Worm (Caenorhabditis elegans) whole organism, L1 larva: ENCODE results near the gene srbc-2.
"Not testable (repeated sequence)": the region's sequence is repeated elsewhere in the genome, so short reads cannot be mapped to it uniquely, and the experiment has no call there.

Experiments
- C16A3.4 ChIP-seq: fragments of 150-350 bp; optimal IDR thresholded peaks from 2 replicates; lab custom pipeline; 2014; ENCODE audit warnings: missing biosample characterization, missing genetic modification characterization
- C34B4.2 ChIP-seq: sonication (generic microtip); optimal IDR thresholded peaks from 2 replicates; lab custom pipeline; 2017; ENCODE audit warnings: mild to moderate bottlenecking, missing genetic modification characterization, missing compliant biosample characterization
- F16B12.6 ChIP-seq: fragments of 150-350 bp; optimal IDR thresholded peaks from 2 replicates; lab custom pipeline; 2014; ENCODE audit warnings: missing biosample characterization, missing genetic modification characterization
- alr-1 ChIP-seq: fragments of 200-800 bp; sonication (Bioruptor generic); optimal IDR thresholded peaks from 2 replicates; lab custom pipeline; 2018; ENCODE audit warnings: borderline replicate concordance, mild to moderate bottlenecking, missing genetic modification characterization, missing compliant biosample characterization
- aly-2 ChIP-seq: fragments of 150-350 bp; optimal IDR thresholded peaks from 2 replicates; lab custom pipeline; 2014; ENCODE audit warnings: missing biosample characterization, missing genetic modification characterization
- ceh-8 ChIP-seq: fragments of 200-800 bp; sonication (Bioruptor generic); optimal IDR thresholded peaks from 2 replicates; lab custom pipeline; 2018; ENCODE audit warnings: mild to moderate bottlenecking, missing genetic modification characterization, moderate library complexity, missing compliant biosample characterization
- ceh-82 ChIP-seq, 3 experiments: fragments of 150-350 bp in 1 of 3; sonication (generic microtip) in 2 of 3; optimal IDR thresholded peaks; 2 replicates each; lab custom pipeline; 2014 to 2017; ENCODE audit warnings: missing biosample characterization in 3 of 3, missing genetic modification characterization in 3 of 3
- ces-1 ChIP-seq: fragments of 150-350 bp; optimal IDR thresholded peaks from 2 replicates; lab custom pipeline; 2014; ENCODE audit warnings: missing biosample characterization, missing genetic modification reagents, missing genetic modification characterization
- efl-1 ChIP-seq, 4 experiments: fragments of 150-350 bp; optimal IDR thresholded peaks in 3 of 4; peaks in 1 of 4; 1 replicate in 1 of 4; 2 replicates in 3 of 4; lab custom pipeline; 2014; ENCODE audit warnings: missing biosample characterization in 2 of 4, missing genetic modification characterization in 2 of 4, missing genetic modification reagents in 2 of 4
- efl-3 ChIP-seq: fragments of 200-800 bp; sonication (Bioruptor generic); optimal IDR thresholded peaks from 2 replicates; lab custom pipeline; 2018; ENCODE audit warnings: mild to moderate bottlenecking, missing genetic modification characterization, missing compliant biosample characterization
- elt-3 ChIP-seq, 6 experiments: fragments of 150-350 bp in 1 of 6; sonication (generic microtip); optimal IDR thresholded peaks; 2 replicates each; lab custom pipeline; 2017 to 2018; ENCODE audit warnings: missing biosample characterization in 6 of 6, missing genetic modification characterization in 6 of 6, inconsistent platforms in 1 of 6
- fkh-10 ChIP-seq: sonication (generic microtip); optimal IDR thresholded peaks from 2 replicates; lab custom pipeline; 2017; ENCODE audit warnings: missing biosample characterization, missing genetic modification reagents, missing genetic modification characterization
- fkh-8 ChIP-seq: sonication (generic microtip); optimal IDR thresholded peaks from 2 replicates; lab custom pipeline; 2016; ENCODE audit warnings: mild to moderate bottlenecking, missing genetic modification characterization, missing compliant biosample characterization
- fos-1 ChIP-seq: fragments of 150-350 bp; optimal IDR thresholded peaks from 2 replicates; lab custom pipeline; 2014; ENCODE audit warnings: missing biosample characterization, missing genetic modification characterization
- isw-1 ChIP-seq: fragments of 200-800 bp; sonication (Bioruptor generic); IDR thresholded peaks from 2 replicates; pipeline ENCODE4 v1.3.6; 2022; ENCODE audit warnings: missing genetic modification characterization, missing compliant biosample characterization
- lin-14 ChIP-seq: fragments of 200-800 bp; sonication (Bioruptor generic); optimal IDR thresholded peaks from 2 replicates; lab custom pipeline; 2018; ENCODE audit warnings: mild to moderate bottlenecking, missing genetic modification characterization, moderate library complexity, missing compliant biosample characterization
- lin-35 ChIP-seq, 2 experiments: fragments of 150-350 bp; optimal IDR thresholded peaks; 2 replicates each; lab custom pipeline; 2014; ENCODE audit warnings: missing biosample characterization in 2 of 2, missing genetic modification characterization in 2 of 2, missing genetic modification reagents in 2 of 2
- lir-3 ChIP-seq: sonication (generic microtip); optimal IDR thresholded peaks from 2 replicates; lab custom pipeline; 2016; ENCODE audit warnings: mild to moderate bottlenecking, missing genetic modification characterization, moderate library complexity, missing compliant biosample characterization; ENCODE audit not compliant: poor library complexity
- lsy-2 ChIP-seq, 2 experiments: fragments of 150-350 bp; optimal IDR thresholded peaks; 2 replicates each; lab custom pipeline; 2014; ENCODE audit warnings: missing biosample characterization in 2 of 2, missing genetic modification characterization in 2 of 2
- mab-9 ChIP-seq: fragments of 200-800 bp; sonication (Bioruptor generic); IDR thresholded peaks from 2 replicates; pipeline ENCODE4 v1.3.6; 2022; ENCODE audit warnings: missing genetic modification reagents, missing genetic modification characterization, missing compliant biosample characterization
- mdl-1 ChIP-seq, 2 experiments: fragments of 150-350 bp; optimal IDR thresholded peaks; 2 replicates each; lab custom pipeline; 2014 to 2017; ENCODE audit warnings: missing biosample characterization in 2 of 2, missing genetic modification characterization in 2 of 2, inconsistent platforms in 1 of 2
- mef-2 ChIP-seq: fragments of 150-350 bp; optimal IDR thresholded peaks from 2 replicates; lab custom pipeline; 2014; ENCODE audit warnings: missing biosample characterization, missing genetic modification characterization
- nhr-11 ChIP-seq: fragments of 150-350 bp; optimal IDR thresholded peaks from 2 replicates; lab custom pipeline; 2014; ENCODE audit warnings: missing biosample characterization, missing genetic modification characterization
- nhr-12 ChIP-seq: sonication (generic microtip); optimal IDR thresholded peaks from 2 replicates; lab custom pipeline; 2017; ENCODE audit warnings: missing biosample characterization, missing genetic modification characterization
- nhr-19 ChIP-seq: fragments of 200-800 bp; sonication (Bioruptor generic); conservative IDR thresholded peaks from 2 replicates; pipeline ENCODE4 v1.3.6; 2022; ENCODE audit warnings: missing genetic modification characterization, missing compliant biosample characterization
- nhr-20 ChIP-seq: sonication (generic microtip); optimal IDR thresholded peaks from 2 replicates; lab custom pipeline; 2016; ENCODE audit warnings: mild to moderate bottlenecking, missing genetic modification characterization, missing compliant biosample characterization
- nhr-47 ChIP-seq: sonication (generic microtip); optimal IDR thresholded peaks from 2 replicates; lab custom pipeline; 2016; ENCODE audit warnings: mild to moderate bottlenecking, missing genetic modification characterization, moderate library complexity, missing compliant biosample characterization
- nhr-84 ChIP-seq: sonication (generic microtip); optimal IDR thresholded peaks from 2 replicates; lab custom pipeline; 2017; ENCODE audit warnings: missing biosample characterization, missing genetic modification characterization
- nhr-85 ChIP-seq: sonication (generic microtip); peaks from one replicate; lab custom pipeline; 2016; ENCODE audit warnings: missing genetic modification characterization, inconsistent platforms, missing compliant biosample characterization
- pag-3 ChIP-seq: sonication (generic microtip); optimal IDR thresholded peaks from 2 replicates; lab custom pipeline; 2017; ENCODE audit warnings: missing genetic modification characterization, mild to moderate bottlenecking, missing compliant biosample characterization, antibody characterized with exemption, borderline replicate concordance; ENCODE audit not compliant: insufficient read depth
- pqm-1 ChIP-seq: sonication (generic microtip); optimal IDR thresholded peaks from 3 replicates; lab custom pipeline; 2017; ENCODE audit warnings: missing biosample characterization, missing genetic modification characterization
- snpc-4 ChIP-seq: fragments of 150-350 bp; optimal IDR thresholded peaks from 2 replicates; lab custom pipeline; 2014; ENCODE audit warnings: missing biosample characterization, missing genetic modification characterization
- snu-23 ChIP-seq: sonication (generic microtip); optimal IDR thresholded peaks from 2 replicates; lab custom pipeline; 2016; ENCODE audit warnings: missing genetic modification characterization, missing compliant biosample characterization
- swsn-7 ChIP-seq: sonication (generic microtip); optimal IDR thresholded peaks from 2 replicates; lab custom pipeline; 2016; ENCODE audit warnings: missing genetic modification characterization, missing compliant biosample characterization
- unc-98 ChIP-seq: fragments of 200-800 bp; sonication (Bioruptor generic); IDR thresholded peaks from 2 replicates; pipeline ENCODE4 v1.3.6; 2022; ENCODE audit warnings: missing genetic modification characterization, missing compliant biosample characterization
- vab-15 ChIP-seq: sonication (generic microtip); optimal IDR thresholded peaks from 2 replicates; lab custom pipeline; 2017; ENCODE audit warnings: missing genotype, mild to moderate bottlenecking, missing genetic modification characterization, missing compliant biosample characterization
- ztf-11 ChIP-seq, 2 experiments: sonication (generic microtip); optimal IDR thresholded peaks; 2 replicates each; lab custom pipeline; 2016 to 2017; ENCODE audit warnings: missing genetic modification characterization in 2 of 2, missing biosample characterization in 1 of 2, missing compliant biosample characterization in 1 of 2

The srbc-2 gene

DNA sequence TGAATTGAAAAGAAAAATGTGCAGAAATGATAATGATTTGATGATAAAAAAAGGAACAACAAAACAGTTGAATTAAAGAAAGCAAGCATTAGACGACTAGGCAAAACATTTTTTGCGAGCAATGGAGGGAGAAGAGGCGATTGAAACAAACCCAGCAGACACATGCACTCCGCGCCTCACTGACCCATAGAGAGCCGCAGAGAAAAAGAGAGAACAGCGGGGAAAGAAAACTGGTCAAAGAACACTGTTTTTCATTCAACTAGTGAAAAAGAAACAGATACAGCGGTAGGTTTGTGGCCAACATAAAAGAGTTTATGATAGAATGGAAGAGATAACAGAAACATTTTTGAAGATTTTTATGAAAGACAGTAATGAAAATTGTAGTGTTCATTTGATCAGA is 11.4 kb upstream of the srbc-2 start (continued):
- TF ChIP-seq lir-3 (tag; lab: Kevin White, UChicago): no peak
- TF ChIP-seq nhr-84 (tag; lab: Kevin White, UChicago): no peak
- no peak for TF ChIP-seq pag-3 (tag; lab: Kevin White, UChicago)
- no peak for TF ChIP-seq fkh-10

DNA sequence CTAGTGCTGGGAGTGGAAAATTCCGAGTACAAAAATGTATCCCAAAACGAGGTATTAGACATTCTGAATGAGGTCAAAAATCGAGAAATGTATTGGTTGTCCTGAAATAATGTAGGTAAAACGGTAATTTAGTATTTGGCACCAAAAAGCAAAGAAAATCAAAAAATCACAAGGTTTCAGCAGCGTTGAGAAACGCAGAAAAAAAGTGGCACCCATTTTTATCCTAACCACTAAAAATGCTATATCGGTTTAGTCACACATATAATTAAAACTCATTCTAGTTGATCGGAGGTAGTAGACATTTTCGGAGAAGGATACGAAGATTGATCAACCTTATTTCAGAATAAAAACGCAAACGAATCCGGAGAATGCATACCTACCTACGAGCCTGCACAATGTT is 4.2 kb downstream of the srbc-2 start, which contains the start of gene srx-121:
TSS of gene srx-121 (minus strand) at position 101 of the 400 bp plus-strand sequence.
- TF ChIP-seq swsn-7 (tag; lab: Kevin White, UChicago): no peak
- no peak for TF ChIP-seq snpc-4 (tag; lab: Kevin White, UChicago)
- TF ChIP-seq mdl-1 (tag; optimal IDR thresholded peaks at IDR 0.05; lab: Kevin White, UChicago): no peak
- TF ChIP-seq unc-98 (GFP tag; lab: Robert Waterston, UW): no peak
- no peak for TF ChIP-seq alr-1
- TF ChIP-seq nhr-19 (GFP tag; lab: Robert Waterston, UW): no peak
- no peak for TF ChIP-seq nhr-11 (tag; lab: Kevin White, UChicago)
- TF ChIP-seq ces-1 (GFP tag; lab: Kevin White, UChicago): no peak
- no peak for TF ChIP-seq mef-2 (tag; lab: Kevin White, UChicago)
- TF ChIP-seq fos-1 (tag; lab: Kevin White, UChicago): no peak
- no peak for TF ChIP-seq nhr-12
- TF ChIP-seq lin-14 (GFP tag; lab: Kevin White, UChicago): no peak
- TF ChIP-seq ztf-11 (tag; optimal IDR thresholded peaks at IDR 0.05; lab: Kevin White, UChicago): no peak
- TF ChIP-seq vab-15 (tag; lab: Kevin White, UChicago): no peak
- no peak for TF ChIP-seq C34B4.2 (tag; lab: Kevin White, UChicago)
- TF ChIP-seq F16B12.6: no peak

DNA sequence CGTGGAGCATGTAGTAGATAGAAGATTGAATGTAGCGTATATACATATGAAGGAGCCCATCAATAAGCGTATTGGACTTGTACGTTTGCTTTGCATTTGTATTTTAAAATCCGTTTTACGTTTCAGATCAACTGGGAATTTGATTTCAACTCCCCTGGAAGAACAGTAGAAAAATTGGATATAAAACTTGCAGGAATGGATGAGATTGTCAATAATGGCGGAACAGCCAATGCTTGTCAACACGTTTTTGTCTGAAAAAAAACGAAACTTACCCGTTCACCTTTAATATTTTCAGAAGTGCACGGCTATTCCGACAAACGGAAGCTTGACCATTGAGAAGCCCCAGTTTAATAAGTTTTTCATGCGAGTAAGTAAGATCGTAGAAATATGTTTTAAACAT is 9.1 kb downstream of the srbc-2 start, which contains the start of gene C04E12.2:
TSS of gene C04E12.2 (plus strand) at position 301 of the 400 bp plus-strand sequence.
- TF ChIP-seq efl-3 (GFP tag; lab: Kevin White, UChicago); fkh-8 (tag; lab: Kevin White, UChicago); ceh-8 (GFP tag; lab: Kevin White, UChicago): not testable (repeated sequence)

DNA sequence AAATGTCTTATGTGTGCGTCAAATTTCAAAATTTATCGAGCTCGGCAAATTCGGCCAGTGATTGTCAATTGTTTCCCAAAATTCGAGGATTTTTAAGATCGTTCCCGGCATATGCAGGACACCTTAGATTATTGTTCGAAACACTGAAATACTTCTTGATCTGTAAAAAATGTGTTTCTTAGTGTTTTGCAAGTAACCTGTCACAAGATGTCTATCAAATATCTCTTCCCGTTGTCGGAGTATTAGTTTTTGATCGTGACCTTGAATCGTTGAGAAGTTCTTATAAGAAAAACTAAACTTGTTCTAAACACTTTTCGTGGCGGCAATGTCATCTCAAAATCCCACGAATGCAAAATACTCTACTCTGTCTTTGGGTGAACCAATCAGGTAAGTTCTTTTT is 14.4 kb downstream of the srbc-2 start, which contains the start of gene C04E12.4:
TSS of gene C04E12.4 (plus strand) at position 301 of the 400 bp plus-strand sequence.
- no peak for TF ChIP-seq nhr-47 (tag; lab: Kevin White, UChicago)
- TF ChIP-seq efl-1 (optimal IDR thresholded peaks at IDR 0.05; lab: Kevin White, UChicago): no peak
- TF ChIP-seq efl-1 (GFP tag; optimal IDR thresholded peaks at IDR 0.05 in 1 of 2; lab: Kevin White, UChicago): peak in 1 of 2 experiments; percentile 47
- peak; percentile 16 for TF ChIP-seq nhr-20 (tag; lab: Kevin White, UChicago)
- TF ChIP-seq elt-3 (tag; optimal IDR thresholded peaks at IDR 0.05; lab: Kevin White, UChicago): peak in 1 of 6 experiments; percentile 38
- TF ChIP-seq, all 84 proteins: peak for 3

DNA sequence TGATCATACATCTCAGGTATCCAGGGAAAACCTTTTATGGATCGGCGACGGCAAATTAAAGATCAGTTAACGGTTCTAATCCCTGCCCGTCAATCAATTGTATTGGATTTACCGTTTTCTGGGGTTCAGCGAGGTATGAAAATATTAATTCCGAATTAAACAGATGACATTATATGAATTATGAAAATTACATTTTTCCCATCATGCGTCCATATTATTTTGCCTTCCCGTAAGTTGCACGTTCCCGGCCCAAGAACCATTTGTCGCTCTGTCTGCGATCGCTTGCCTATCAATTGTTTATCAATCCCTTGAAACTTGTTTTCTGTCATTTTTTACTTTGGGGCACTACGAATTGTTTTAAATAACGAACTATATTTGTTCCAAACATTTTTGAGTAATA is 15.2 kb downstream of the srbc-2 start:
- no peak for TF ChIP-seq ceh-82 (tag; optimal IDR thresholded peaks at IDR 0.05; lab: Kevin White, UChicago)
- TF ChIP-seq C16A3.4 (tag; lab: Kevin White, UChicago): no peak
- TF ChIP-seq lsy-2 (tag; optimal IDR thresholded peaks at IDR 0.05; lab: Kevin White, UChicago): no peak
- no peak for TF ChIP-seq lin-35 (GFP tag; optimal IDR thresholded peaks at IDR 0.05; lab: Kevin White, UChicago)
- TF ChIP-seq mab-9 (GFP tag; lab: Robert Waterston, UW): no peak
- TF ChIP-seq pag-3 (tag; lab: Kevin White, UChicago): no peak
- no peak for TF ChIP-seq nhr-85 (tag; lab: Kevin White, UChicago)
- no peak for TF ChIP-seq snpc-4 (tag; lab: Kevin White, UChicago)
- no peak for TF ChIP-seq isw-1 (GFP tag; lab: Robert Waterston, UW)
- no peak for TF ChIP-seq snu-23
- no peak for TF ChIP-seq pqm-1
- TF ChIP-seq nhr-19 (GFP tag; lab: Robert Waterston, UW): no peak
- no peak for TF ChIP-seq aly-2 (tag; lab: Kevin White, UChicago)
- TF ChIP-seq, all 84 proteins: peak for 0
